Fruit fly (Drosophila melanogaster) whole organism, embryonic: ENCODE measurements around the gene CG13108.
A peak's percentile ranks its signal among the peaks of the same experiment; 100 is the strongest.

ENCODE experiments used
- ATbp ChIP-seq: fragments of 200-800 bp; sonication (Bioruptor generic); optimal IDR thresholded peaks from 2 replicates; lab custom pipeline; 2017; ENCODE audit warnings: missing biosample characterization, mild to moderate bottlenecking, missing genetic modification characterization, missing genetic modification reagents
- Asciz ChIP-seq: fragments of 200-800 bp; sonication (Bioruptor generic); optimal IDR thresholded peaks from 2 replicates; lab custom pipeline; 2017; ENCODE audit warnings: missing biosample characterization, mild to moderate bottlenecking, missing genetic modification characterization, missing genetic modification reagents
- Atf3 ChIP-seq: fragments of 200-800 bp; sonication (Bioruptor generic); optimal IDR thresholded peaks from 3 replicates; lab custom pipeline; 2016; ENCODE audit warnings: missing biosample characterization, missing genetic modification characterization
- B-H2 ChIP-seq: fragments of 200-800 bp; sonication (Bioruptor generic); optimal IDR thresholded peaks from 2 replicates; lab custom pipeline; 2018; ENCODE audit warnings: missing biosample characterization, mild to moderate bottlenecking, missing genetic modification characterization
- CG11093 ChIP-seq: fragments of 200-800 bp; sonication (Bioruptor generic); IDR thresholded peaks from 3 replicates; pipeline ENCODE4 v1.3.6; 2022; ENCODE audit warnings: missing biosample characterization, missing genetic modification characterization
- CG13296 ChIP-seq: fragments of 200-800 bp; sonication (Bioruptor generic); optimal IDR thresholded peaks from 3 replicates; lab custom pipeline; 2018; ENCODE audit warnings: missing biosample characterization, mild to moderate bottlenecking, missing genetic modification characterization
- CG14014 ChIP-seq: fragments of 200-800 bp; sonication (Bioruptor generic); IDR thresholded peaks from 2 replicates; pipeline ENCODE4 v1.3.6; 2022; ENCODE audit warnings: missing biosample characterization, missing genetic modification characterization
- CG14441 ChIP-seq: fragments of 200-800 bp; sonication (Bioruptor generic); IDR thresholded peaks from 2 replicates; pipeline ENCODE4 v1.3.6; 2022; ENCODE audit warnings: missing biosample characterization, missing genetic modification characterization
- CG15073 ChIP-seq: fragments of 200-800 bp; sonication (Bioruptor generic); optimal IDR thresholded peaks from 2 replicates; lab custom pipeline; 2016; ENCODE audit warnings: missing biosample characterization, missing genetic modification characterization
- CG17361 ChIP-seq: fragments of 200-800 bp; sonication (Bioruptor generic); IDR thresholded peaks from 3 replicates; pipeline ENCODE4 v1.3.6; 2022; ENCODE audit warnings: missing biosample characterization, missing genetic modification characterization
- CG17829 ChIP-seq: fragments of 200-800 bp; optimal IDR thresholded peaks from 2 replicates; lab custom pipeline; 2019; ENCODE audit warnings: missing biosample characterization, mild to moderate bottlenecking, missing genetic modification characterization, moderate library complexity
- CG18599 ChIP-seq: fragments of 200-800 bp; sonication (Bioruptor generic); optimal IDR thresholded peaks from 3 replicates; lab custom pipeline; 2017; ENCODE audit warnings: missing biosample characterization, missing genetic modification characterization, mild to moderate bottlenecking, moderate library complexity, missing genetic modification reagents
- CG2116 ChIP-seq: fragments of 200-800 bp; sonication (Bioruptor generic); optimal IDR thresholded peaks from 3 replicates; lab custom pipeline; 2018; ENCODE audit warnings: missing biosample characterization, mild to moderate bottlenecking, missing genetic modification characterization
- CG2120 ChIP-seq: fragments of 200-800 bp; sonication (Bioruptor generic); optimal IDR thresholded peaks from 3 replicates; lab custom pipeline; 2016; ENCODE audit warnings: missing biosample characterization, missing genetic modification characterization
- CG2199 ChIP-seq: fragments of 200-800 bp; sonication (Bioruptor generic); IDR thresholded peaks from 3 replicates; pipeline ENCODE4 v1.3.6; 2022; ENCODE audit warnings: missing biosample characterization, missing genetic modification characterization
- CG2875 ChIP-seq: fragments of 200-800 bp; sonication (Bioruptor generic); optimal IDR thresholded peaks from 2 replicates; lab custom pipeline; 2017; ENCODE audit warnings: missing biosample characterization, mild to moderate bottlenecking, missing genetic modification characterization, missing genetic modification reagents
- CG30403 ChIP-seq: fragments of 200-800 bp; sonication (Bioruptor generic); optimal IDR thresholded peaks from 3 replicates; lab custom pipeline; 2016; ENCODE audit warnings: missing biosample characterization, missing genetic modification characterization
- CG3726 ChIP-seq: fragments of 200-800 bp; sonication (Bioruptor generic); IDR thresholded peaks from 3 replicates; pipeline ENCODE4, ENCODE4 v1.3.6; 2022; ENCODE audit warnings: missing biosample characterization, missing genetic modification characterization
- CG4360 ChIP-seq: fragments of 200-800 bp; sonication (Bioruptor generic); IDR thresholded peaks from 2 replicates; pipeline ENCODE4 v1.3.6; 2022; ENCODE audit warnings: missing biosample characterization, missing genetic modification characterization
- CG43689 ChIP-seq: fragments of 200-800 bp; sonication (Bioruptor generic); IDR thresholded peaks from 2 replicates; pipeline ENCODE4 v1.3.6; 2022; ENCODE audit warnings: missing biosample characterization, missing genetic modification characterization
- CG4617 ChIP-seq: fragments of 200-800 bp; sonication (Bioruptor generic); optimal IDR thresholded peaks from 3 replicates; lab custom pipeline; 2016; ENCODE audit warnings: missing biosample characterization, missing genetic modification characterization, borderline replicate concordance
- CG4820 ChIP-seq: fragments of 200-800 bp; sonication (Bioruptor generic); optimal IDR thresholded peaks from 3 replicates; lab custom pipeline; 2016; ENCODE audit warnings: missing biosample characterization, missing genetic modification characterization
- Deaf1 ChIP-seq: fragments of 200-800 bp; optimal IDR thresholded peaks from 3 replicates; lab custom pipeline; 2019; ENCODE audit warnings: missing biosample characterization, mild to moderate bottlenecking, missing genetic modification characterization, moderate library complexity
- E2f2 ChIP-seq: fragments of 200-800 bp; sonication (Bioruptor generic); IDR thresholded peaks from 2 replicates; pipeline ENCODE4 v1.3.6; 2022; ENCODE audit warnings: missing biosample characterization, missing genetic modification characterization
- Elba2 ChIP-seq: fragments of 200-800 bp; sonication (Bioruptor generic); optimal IDR thresholded peaks from 3 replicates; lab custom pipeline; 2016; ENCODE audit warnings: missing biosample characterization, missing genetic modification characterization
- GATAe ChIP-seq: fragments of 200-800 bp; sonication (Bioruptor generic); conservative IDR thresholded peaks from 2 replicates; pipeline ENCODE4 v1.3.6; 2022; ENCODE audit warnings: missing biosample characterization, missing genetic modification characterization
- HmgD ChIP-seq: fragments of 200-800 bp; sonication (Bioruptor generic); optimal IDR thresholded peaks from 3 replicates; lab custom pipeline; 2016; ENCODE audit warnings: missing biosample characterization, missing genetic modification characterization
- Hr3 ChIP-seq: fragments of 200-800 bp; sonication (Bioruptor generic); optimal IDR thresholded peaks from 3 replicates; lab custom pipeline; 2016; ENCODE audit warnings: missing biosample characterization, missing genetic modification characterization
- Hr78 ChIP-seq, 2 experiments: fragments of 200-800 bp in 1 of 2; fragments of >200 bp in 1 of 2; sonication (Bioruptor generic) in 1 of 2; optimal IDR thresholded peaks; 2 replicates each; lab custom pipeline; 2017 to 2019; ENCODE audit warnings: missing biosample characterization in 2 of 2, missing genetic modification characterization in 2 of 2, mild to moderate bottlenecking in 1 of 2, moderate library complexity in 1 of 2
- Lpt ChIP-seq: fragments of >200 bp; optimal IDR thresholded peaks from 2 replicates; lab custom pipeline; 2018; ENCODE audit warnings: missing biosample characterization, missing genetic modification characterization
- MBD-R2 ChIP-seq: fragments of 200-800 bp; sonication (Bioruptor generic); IDR thresholded peaks from 2 replicates; pipeline ENCODE4 v1.3.6; 2022; ENCODE audit warnings: missing biosample characterization, missing genetic modification characterization
- Meics ChIP-seq: fragments of 200-800 bp; sonication (Bioruptor generic); optimal IDR thresholded peaks from 2 replicates; lab custom pipeline; 2017; ENCODE audit warnings: missing biosample characterization, mild to moderate bottlenecking, missing genetic modification characterization
- Myb ChIP-seq: fragments of 200-800 bp; sonication (Bioruptor generic); optimal IDR thresholded peaks from 2 replicates; lab custom pipeline; 2016; ENCODE audit warnings: missing biosample characterization, missing genetic modification characterization
- Rfx ChIP-seq: fragments of 200-800 bp; sonication (Bioruptor generic); IDR thresholded peaks from 2 replicates; pipeline ENCODE4 v1.3.6; 2022; ENCODE audit warnings: missing biosample characterization, missing genetic modification characterization
- abd-A ChIP-seq: fragments of 200-800 bp; sonication (Bioruptor generic); optimal IDR thresholded peaks from 3 replicates; lab custom pipeline; 2019; ENCODE audit warnings: missing biosample characterization, mild to moderate bottlenecking, missing genetic modification characterization, moderate library complexity
- ac ChIP-seq: fragments of 200-800 bp; sonication (Bioruptor generic); optimal IDR thresholded peaks from 3 replicates; lab custom pipeline; 2017; ENCODE audit warnings: missing biosample characterization, mild to moderate bottlenecking, missing genetic modification characterization
- chn ChIP-seq: fragments of 200-800 bp; sonication (Bioruptor generic); optimal IDR thresholded peaks from 2 replicates; lab custom pipeline; 2016; ENCODE audit warnings: missing biosample characterization, missing genetic modification characterization
- dpn ChIP-seq, 2 experiments: fragments of 200-800 bp; sonication (Bioruptor generic); optimal IDR thresholded peaks; 3 replicates each; lab custom pipeline; 2016; ENCODE audit warnings: missing biosample characterization in 2 of 2, missing genetic modification characterization in 2 of 2
- ems ChIP-seq: fragments of 200-800 bp; sonication (Bioruptor generic); optimal IDR thresholded peaks from 3 replicates; lab custom pipeline; 2016; ENCODE audit warnings: missing biosample characterization, missing genetic modification characterization
- exex ChIP-seq: fragments of 200-800 bp; sonication (Bioruptor generic); optimal IDR thresholded peaks from 4 replicates; lab custom pipeline; 2018; ENCODE audit warnings: missing biosample characterization, mild to moderate bottlenecking, missing genetic modification characterization, moderate library complexity
- fu2 ChIP-seq: fragments of 200-800 bp; sonication (Bioruptor generic); optimal IDR thresholded peaks from 2 replicates; lab custom pipeline; 2016; ENCODE audit warnings: missing biosample characterization, missing genetic modification characterization
- grn ChIP-seq: fragments of 200-800 bp; sonication (Bioruptor generic); optimal IDR thresholded peaks from 3 replicates; lab custom pipeline; 2017; ENCODE audit warnings: missing biosample characterization, missing genetic modification characterization
- lab ChIP-seq: fragments of 200-800 bp; sonication (Bioruptor generic); optimal IDR thresholded peaks from 3 replicates; lab custom pipeline; 2017; ENCODE audit warnings: missing biosample characterization, missing genetic modification characterization, mild to moderate bottlenecking, moderate library complexity, missing genetic modification reagents
- lilli ChIP-seq: fragments of 200-800 bp; sonication (Bioruptor generic); optimal IDR thresholded peaks from 3 replicates; lab custom pipeline; 2016; ENCODE audit warnings: missing biosample characterization, missing genetic modification characterization
- pros ChIP-seq: fragments of 200-800 bp; sonication (Bioruptor generic); optimal IDR thresholded peaks from 3 replicates; lab custom pipeline; 2019; ENCODE audit warnings: missing biosample characterization, mild to moderate bottlenecking, missing genetic modification characterization, moderate library complexity
- slp2 ChIP-seq: fragments of 200-800 bp; sonication (Bioruptor generic); optimal IDR thresholded peaks from 2 replicates; lab custom pipeline; 2016; ENCODE audit warnings: missing biosample characterization, missing genetic modification characterization
- so ChIP-seq: fragments of 200-800 bp; sonication (Bioruptor generic); IDR thresholded peaks from 3 replicates; pipeline ENCODE4 v1.3.6; 2022; ENCODE audit warnings: missing biosample characterization, missing genetic modification characterization
- sr ChIP-seq: fragments of 200-800 bp; sonication (Bioruptor generic); IDR thresholded peaks from 3 replicates; pipeline ENCODE4 v1.3.6; 2022; ENCODE audit warnings: missing biosample characterization, missing genetic modification characterization
- sug ChIP-seq: fragments of 200-800 bp; optimal IDR thresholded peaks from 2 replicates; lab custom pipeline; 2019; ENCODE audit warnings: missing biosample characterization, mild to moderate bottlenecking, missing genetic modification characterization, moderate library complexity
- vvl ChIP-seq: fragments of 200-800 bp; sonication (Bioruptor generic); IDR thresholded peaks from 2 replicates; pipeline ENCODE4 v1.3.6; 2022; ENCODE audit warnings: missing biosample characterization, missing genetic modification characterization
- wek ChIP-seq: fragments of 200-800 bp; sonication (Bioruptor generic); optimal IDR thresholded peaks from 3 replicates; lab custom pipeline; 2018; ENCODE audit warnings: missing biosample characterization, mild to moderate bottlenecking, missing genetic modification characterization, moderate library complexity

CG13108 gene

dm6 chr2L:9134209-9134608 is 29.8 kb upstream of the CG13108 start (continued):
- TF ChIP-seq CG14441 (GFP tag; lab: Robert Waterston, UW) (peak; percentile 46; the same call in 1 of the 2 replicates), HmgD (GFP tag; lab: Kevin White, UChicago) (no peak), CG3726 (GFP tag; lab: Robert Waterston, UW) (0 out of 3 replicates have a peak, but pooled peaks have one; percentile 24), lilli (no peak), B-H2 (GFP tag; lab: Kevin White, UChicago) (no peak), Hr3 (GFP tag; lab: Kevin White, UChicago) (no peak), Deaf1 (no peak), wek (GFP tag; lab: Kevin White, UChicago) (no peak), exex (peak; percentile 87), CG13296 (GFP tag; lab: Kevin White, UChicago) (no peak), GATAe (GFP tag; lab: Robert Waterston, UW) (peak; percentile 43; the same call in 1 of the 2 replicates), Elba2 (no peak), Lpt (no peak), grn (peak; percentile 40), CG2199 (GFP tag; lab: Robert Waterston, UW) (no peak), Atf3 (GFP tag; lab: Kevin White, UChicago) (peak; percentile 43), CG4820 (GFP tag; lab: Kevin White, UChicago) (no peak), fu2 (GFP tag; lab: Kevin White, UChicago) (no peak), chn (no peak), sug (tag; lab: Kevin White, UChicago) (peak; percentile 75), Meics (GFP tag; lab: Kevin White, UChicago) (no peak), dpn (GFP tag; optimal IDR thresholded peaks at IDR 0.05; lab: Kevin White, UChicago) (no peak), lab (GFP tag; lab: Kevin White, UChicago) (peak; percentile 51), CG18599 (GFP tag; lab: Kevin White, UChicago) (peak; percentile 2), Rfx (GFP tag; lab: Robert Waterston, UW) (no peak), CG4617 (GFP tag; lab: Kevin White, UChicago) (no peak), CG2120 (peak; percentile 3), CG2116 (GFP tag; lab: Kevin White, UChicago) (no peak), Asciz (GFP tag; lab: Kevin White, UChicago) (peak; percentile 16), CG43689 (GFP tag; lab: Robert Waterston, UW) (no peak), ac (GFP tag; lab: Kevin White, UChicago) (no peak)
- TF ChIP-seq, all 482 proteins: peak for 20

dm6 chr2L:9134940-9135339 is 29.1 kb upstream of the CG13108 start:
- TF ChIP-seq so (GFP tag; lab: Robert Waterston, UW) (peak; percentile 25; the same call in 1 of the 3 replicates), CG14014 (GFP tag; lab: Robert Waterston, UW) (peak; percentile 8; the same call in 1 of the 2 replicates), CG15073 (GFP tag; lab: Kevin White, UChicago) (no peak), CG4360 (GFP tag; lab: Robert Waterston, UW) (peak; percentile 70), sr (GFP tag; lab: Robert Waterston, UW) (peak; percentile 26; the same call in 1 of the 3 replicates), pros (GFP tag; lab: Kevin White, UChicago) (no peak), vvl (GFP tag; lab: Robert Waterston, UW) (no peak), CG2199 (GFP tag; lab: Robert Waterston, UW) (peak; percentile 62; the same call in 1 of the 3 replicates), slp2 (no peak)

DNA sequence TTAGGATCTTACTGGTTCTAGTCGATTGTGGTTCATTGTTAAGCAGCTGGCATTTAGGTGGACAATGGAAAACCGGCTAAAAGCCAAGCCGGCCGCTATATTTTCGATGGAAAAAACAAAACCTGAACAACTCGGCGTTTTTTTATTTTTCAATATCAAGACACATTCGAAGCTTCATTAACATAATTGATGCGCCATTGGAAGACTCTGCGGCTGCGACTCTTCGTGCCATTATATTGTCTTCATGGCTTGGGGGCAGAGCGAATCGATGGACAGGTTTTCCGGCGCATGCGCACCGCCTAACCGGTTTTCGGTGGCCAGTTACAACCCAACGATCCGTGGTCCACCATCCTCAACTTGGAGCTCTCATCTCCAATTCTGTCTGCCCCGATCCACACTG is 27.3 kb upstream of the CG13108 start:
- no peak for TF ChIP-seq MBD-R2 (GFP tag; lab: Robert Waterston, UW)
- TF ChIP-seq Atf3 (GFP tag; lab: Kevin White, UChicago): no peak
- TF ChIP-seq CG17361 (GFP tag; lab: Robert Waterston, UW): no peak
- no peak for TF ChIP-seq E2f2 (GFP tag; lab: Robert Waterston, UW)
- no peak for TF ChIP-seq Myb (GFP tag; lab: Kevin White, UChicago)
- no peak for TF ChIP-seq Hr78 (GFP tag; optimal IDR thresholded peaks at IDR 0.05; lab: Kevin White, UChicago)
- TF ChIP-seq ems (GFP tag; lab: Kevin White, UChicago): no peak
- no peak for TF ChIP-seq CG17829 (tag; lab: Kevin White, UChicago)
- TF ChIP-seq abd-A (tag; lab: Kevin White, UChicago): peak; percentile 88
- no peak for TF ChIP-seq CG30403
- TF ChIP-seq ATbp (GFP tag; lab: Kevin White, UChicago): no peak
- no peak for TF ChIP-seq CG2875
- TF ChIP-seq CG11093: no peak
